Worm (Caenorhabditis elegans): Measurements from ENCODE around the gene rpl-35.

Gene rpl-35

DNA sequence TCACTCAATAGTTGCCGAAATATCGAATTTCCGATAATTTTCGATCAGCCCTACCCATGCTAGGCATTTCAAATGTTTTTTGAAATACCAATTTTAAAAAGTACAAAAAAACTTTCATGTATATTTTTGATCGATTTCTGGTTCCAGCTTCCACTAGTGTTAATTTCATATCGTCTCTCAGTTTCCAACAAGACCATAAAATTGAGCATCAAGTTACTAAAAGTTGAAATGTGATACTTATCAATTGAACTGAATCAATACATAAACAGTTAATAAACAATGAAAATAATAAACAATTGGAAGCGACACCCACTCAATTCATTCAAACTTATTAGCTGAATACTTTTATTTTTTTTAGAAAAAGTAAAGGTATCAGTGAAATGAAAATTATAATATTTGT is 11.3 kb downstream of the rpl-35 start, which contains the start of gene cup-4:
cup-4 (plus strand) TSS at position 301 of the 400 bp plus-strand sequence.
- TF ChIP-seq ceh-31 (tag; optimal IDR thresholded peaks at IDR 0.05) (no peak), T23F11.4 (GFP tag; optimal IDR thresholded peaks at IDR 0.05) (no peak), sdc-2 (tag; optimal IDR thresholded peaks at IDR 0.05) (no peak), K09A11.1 (tag; optimal IDR thresholded peaks at IDR 0.05; ENCODE audit: insufficient read depth) (no peak), pag-3 (tag; optimal IDR thresholded peaks at IDR 0.05; ENCODE audit: borderline replicate concordance) (no peak), hlh-6 (tag; optimal IDR thresholded peaks at IDR 0.05) (no peak), dve-1 (tag; optimal IDR thresholded peaks at IDR 0.05) (no peak), madf-2 (tag; optimal IDR thresholded peaks at IDR 0.05) (no peak), ceh-2 (tag; optimal IDR thresholded peaks at IDR 0.05) (no peak), nfya-1 (tag; optimal IDR thresholded peaks at IDR 0.05) (no peak), hlh-30 (tag; optimal IDR thresholded peaks at IDR 0.05; ENCODE audit: insufficient read depth) (no peak), rnt-1 (tag; optimal IDR thresholded peaks at IDR 0.05) (no peak), nhr-11 (tag; optimal IDR thresholded peaks at IDR 0.05) (no peak), F13H6.1 (tag; optimal IDR thresholded peaks at IDR 0.05) (no peak), pros-1 (tag; optimal IDR thresholded peaks at IDR 0.05) (no peak), sox-2 (GFP tag; IDR thresholded peaks at IDR 0.05) (no peak), ceh-18 (tag; optimal IDR thresholded peaks at IDR 0.05) (no peak), ceh-45 (GFP tag; IDR thresholded peaks at IDR 0.05) (no peak), che-1 (tag; optimal IDR thresholded peaks at IDR 0.05) (no peak), unc-86 (tag; optimal IDR thresholded peaks at IDR 0.05) (no peak)

DNA sequence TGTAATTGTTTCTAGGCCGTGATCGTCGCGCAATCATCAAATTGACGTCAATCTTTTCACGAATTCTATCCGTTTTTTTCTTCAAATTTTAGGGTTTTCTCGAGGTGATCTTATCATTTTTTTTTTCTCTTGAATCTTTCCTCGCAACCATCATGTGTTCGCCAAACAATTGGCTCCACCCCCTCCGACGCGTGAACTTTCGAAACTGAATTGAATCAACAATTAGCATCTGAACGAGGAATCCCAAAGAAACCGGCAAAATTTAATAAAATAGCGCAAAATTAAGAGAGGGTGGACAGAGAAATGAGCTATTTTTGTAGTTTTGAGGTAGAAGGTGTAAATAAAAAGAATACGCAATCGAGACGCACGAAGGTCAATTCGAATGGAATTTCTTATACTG is 17.8 kb downstream of the rpl-35 start:
- TF ChIP-seq ceh-18 (tag; optimal IDR thresholded peaks at IDR 0.05) (no peak), tbx-2 (tag; optimal IDR thresholded peaks at IDR 0.05) (no peak), ceh-6 (GFP tag; optimal IDR thresholded peaks at IDR 0.05) (no peak), hlh-6 (tag; optimal IDR thresholded peaks at IDR 0.05) (no peak), fkh-10 (GFP tag; optimal IDR thresholded peaks at IDR 0.05) (no peak), lin-11 (tag; optimal IDR thresholded peaks at IDR 0.05) (no peak), ceh-19 (GFP tag; optimal IDR thresholded peaks at IDR 0.05) (no peak)

DNA sequence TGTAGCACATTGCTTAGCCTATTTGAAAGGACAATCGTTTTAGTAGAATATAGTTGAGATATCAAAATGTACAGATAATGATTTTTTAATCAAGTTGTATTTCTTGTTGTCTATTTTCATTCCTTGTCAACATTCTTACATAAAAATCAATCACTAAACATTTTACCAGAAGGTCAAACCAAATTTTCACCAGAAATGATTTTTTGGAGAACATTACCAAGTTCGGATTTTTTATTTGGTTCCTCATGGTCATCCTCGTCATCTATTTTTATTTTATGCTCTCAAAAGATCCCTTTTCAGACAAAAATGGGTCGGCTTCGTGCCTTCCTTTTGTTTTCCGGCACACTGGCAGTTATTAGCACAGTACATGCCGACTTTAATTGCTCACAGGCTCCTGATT is 18.5 kb downstream of the rpl-35 start, which contains the start of gene tyr-1:
tyr-1 (plus strand) TSS at position 301 of the 400 bp plus-strand sequence.
- no peak for TF ChIP-seq tbx-2 (tag; optimal IDR thresholded peaks at IDR 0.05)
- TF ChIP-seq hlh-13 (GFP tag; optimal IDR thresholded peaks at IDR 0.05): no peak
- no peak for TF ChIP-seq ama-1 (optimal IDR thresholded peaks at IDR 0.05)
- no peak for TF ChIP-seq ceh-18 (tag; optimal IDR thresholded peaks at IDR 0.05)

- TF ChIP-seq unc-55 (GFP tag; optimal IDR thresholded peaks at IDR 0.05): no peak
These were observed 22.2 kb downstream of the rpl-35 start for ce11 chrIII:7877090-7877489.

- no peak for TF ChIP-seq ceh-9 (tag; optimal IDR thresholded peaks at IDR 0.05)
- no peak for TF ChIP-seq unc-3 (GFP tag; conservative IDR thresholded peaks at IDR 0.05)
- TF ChIP-seq unc-3 (tag; optimal IDR thresholded peaks at IDR 0.05): no peak
- TF ChIP-seq pqm-1 (tag; optimal IDR thresholded peaks at IDR 0.05): no peak
- TF ChIP-seq ceh-34 (tag; optimal IDR thresholded peaks at IDR 0.05): no peak
- no peak for TF ChIP-seq ceh-22 (tag; optimal IDR thresholded peaks at IDR 0.05)
- TF ChIP-seq C38D4.7 (GFP tag; optimal IDR thresholded peaks at IDR 0.05): no peak
- TF ChIP-seq unc-86 (tag; optimal IDR thresholded peaks at IDR 0.05): no peak
- TF ChIP-seq gmeb-2 (tag; optimal IDR thresholded peaks at IDR 0.05): no peak
- no peak for TF ChIP-seq dve-1 (tag; optimal IDR thresholded peaks at IDR 0.05)
- no peak for TF ChIP-seq ceh-24 (tag; optimal IDR thresholded peaks at IDR 0.05)
- no peak for TF ChIP-seq mec-3 (tag; optimal IDR thresholded peaks at IDR 0.05; ENCODE audit: borderline replicate concordance)
- no peak for TF ChIP-seq unc-42 (tag; optimal IDR thresholded peaks at IDR 0.05)
- no peak for TF ChIP-seq madf-2 (tag; optimal IDR thresholded peaks at IDR 0.05)
- TF ChIP-seq pha-4 (tag; optimal IDR thresholded peaks at IDR 0.05): no peak
- no peak for TF ChIP-seq T23F11.4 (GFP tag; optimal IDR thresholded peaks at IDR 0.05)
These were observed 24.0 kb downstream of the rpl-35 start, which contains the start of gene sup-18 for ce11 chrIII:7878852-7879329. TSS of gene sup-18 (minus strand) at chrIII:7878902.

Data from whole organism, late embryonic.